Worm (Caenorhabditis elegans) whole organism, midembryonic: ENCODE measurements around the gene K09F6.11.
A peak's percentile ranks its signal among the peaks of the same experiment; 100 is the strongest.
"Not testable (repeated sequence)": the region's sequence is repeated elsewhere in the genome, so short reads cannot be mapped to it uniquely, and the experiment has no call there.

Experiments
- T22C8.4 ChIP-seq: fragments of 200-800 bp; sonication (Bioruptor generic); IDR thresholded peaks from 2 replicates; pipeline ENCODE4 v1.3.6; 2022; ENCODE audit warnings: missing genetic modification characterization, missing compliant biosample characterization
- cog-1 ChIP-seq: sonication (generic microtip); optimal IDR thresholded peaks from 2 replicates; lab custom pipeline; 2016; ENCODE audit warnings: missing genetic modification characterization, missing compliant biosample characterization
- flt-1 ChIP-seq: fragments of 200-800 bp; sonication (Bioruptor generic); IDR thresholded peaks from 2 replicates; pipeline ENCODE4 v1.3.6; 2022; ENCODE audit warnings: missing genetic modification characterization, missing compliant biosample characterization
- klf-2 ChIP-seq: fragments of 200-800 bp; sonication (Bioruptor generic); conservative IDR thresholded peaks from 2 replicates; pipeline ENCODE4 v1.3.6; 2022; ENCODE audit warnings: missing genetic modification reagents, missing genetic modification characterization, missing compliant biosample characterization
- med-1 ChIP-seq: sonication (generic microtip); optimal IDR thresholded peaks from 2 replicates; lab custom pipeline; 2017; ENCODE audit warnings: missing genetic modification characterization, mild to moderate bottlenecking, missing compliant biosample characterization, antibody characterized with exemption, missing genetic modification reagents; ENCODE audit not compliant: insufficient read depth
- ref-1 ChIP-seq: fragments of 200-800 bp; sonication (Bioruptor generic); conservative IDR thresholded peaks from 2 replicates; pipeline ENCODE4 v1.3.6; 2022; ENCODE audit warnings: missing genetic modification reagents, missing genetic modification characterization, missing compliant biosample characterization
- tab-1 ChIP-seq: fragments of 200-800 bp; sonication (Bioruptor generic); IDR thresholded peaks from 2 replicates; pipeline ENCODE4 v1.3.6; 2022; ENCODE audit warnings: missing genetic modification characterization, missing compliant biosample characterization
- ztf-23 ChIP-seq: fragments of 200-800 bp; sonication (Bioruptor generic); IDR thresholded peaks from 2 replicates; pipeline ENCODE4 v1.3.6; 2022; ENCODE audit warnings: missing genetic modification reagents, missing genetic modification characterization, missing compliant biosample characterization
- ztf-29 ChIP-seq: fragments of 200-800 bp; sonication (Bioruptor generic); IDR thresholded peaks from 2 replicates; pipeline ENCODE4 v1.3.6; 2022; ENCODE audit warnings: missing genetic modification reagents, missing genetic modification characterization, missing compliant biosample characterization

Gene K09F6.11

ce11 chrII:2279839-2280238, at the start of gene K09F6.11:
TSS of gene K09F6.11 (plus strand) at chrII:2280139.
- TF ChIP-seq ztf-23 (GFP tag; lab: Robert Waterston, UW) (no peak), med-1 (GFP tag; lab: Kevin White, UChicago) (no peak), ref-1 (GFP tag; lab: Robert Waterston, UW) (no peak), klf-2 (GFP tag; lab: Robert Waterston, UW) (no peak), ztf-29 (GFP tag; lab: Robert Waterston, UW) (no peak), cog-1 (tag; lab: Kevin White, UChicago) (no peak), flt-1 (GFP tag; lab: Robert Waterston, UW) (no peak), T22C8.4 (GFP tag; lab: Robert Waterston, UW) (no peak), tab-1 (GFP tag; lab: Robert Waterston, UW) (no peak)

DNA sequence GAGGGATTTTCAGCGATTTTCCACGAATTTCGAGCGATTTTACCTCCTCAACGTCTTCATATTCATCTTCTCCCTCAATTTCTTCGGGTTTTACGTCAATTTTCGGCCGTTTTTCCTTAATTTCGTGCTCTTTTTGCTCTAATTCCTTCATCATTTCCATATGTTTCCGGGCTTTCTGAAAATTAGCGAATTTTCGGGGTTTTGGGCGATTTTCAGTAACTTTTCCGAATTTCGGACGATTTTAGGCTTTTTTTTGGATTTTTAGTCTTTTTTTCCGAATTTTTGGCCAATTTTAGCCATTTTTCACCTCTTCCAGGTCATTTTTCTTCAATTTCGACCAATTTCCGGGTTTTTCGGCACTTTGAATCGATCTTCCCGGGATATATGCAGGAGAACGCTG, 49.6 kb upstream of the K09F6.11 start:
- TF ChIP-seq flt-1 (GFP tag; lab: Robert Waterston, UW) (no peak), med-1 (GFP tag; lab: Kevin White, UChicago) (no peak), ref-1 (GFP tag; lab: Robert Waterston, UW) (no peak), ztf-23 (GFP tag; lab: Robert Waterston, UW) (no peak), tab-1 (GFP tag; lab: Robert Waterston, UW) (no peak), ztf-29 (GFP tag; lab: Robert Waterston, UW) (no peak), T22C8.4 (GFP tag; lab: Robert Waterston, UW) (no peak), cog-1 (tag; lab: Kevin White, UChicago) (no peak), klf-2 (GFP tag; lab: Robert Waterston, UW) (no peak)

DNA sequence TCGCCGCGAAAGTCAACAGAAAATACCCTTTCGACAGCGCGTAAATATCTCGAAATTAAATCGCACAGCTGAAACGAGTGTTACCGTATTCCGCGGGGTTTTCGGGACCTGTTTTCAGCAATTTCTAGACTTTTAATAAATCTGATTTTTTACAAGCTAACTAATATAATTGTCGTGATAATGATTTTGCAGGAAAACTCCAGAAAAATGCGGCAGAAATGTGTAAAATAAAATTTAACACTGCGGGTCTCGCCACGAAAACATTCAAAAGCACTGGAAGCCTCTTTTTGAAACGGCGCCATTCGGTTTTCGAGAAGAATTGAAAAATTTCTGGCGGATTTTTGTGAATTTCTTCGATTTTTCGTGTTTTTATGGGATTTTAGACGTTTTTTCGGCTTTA, 47.5 kb upstream of the K09F6.11 start, which contains the start of gene F54A3.6:
Gene F54A3.6, minus strand, starts transcription at position 42 of the 400 bp plus-strand sequence.
- TF ChIP-seq ztf-23 (GFP tag; lab: Robert Waterston, UW): 0 out of 2 replicates have a peak, but pooled peaks have one; percentile 31

DNA sequence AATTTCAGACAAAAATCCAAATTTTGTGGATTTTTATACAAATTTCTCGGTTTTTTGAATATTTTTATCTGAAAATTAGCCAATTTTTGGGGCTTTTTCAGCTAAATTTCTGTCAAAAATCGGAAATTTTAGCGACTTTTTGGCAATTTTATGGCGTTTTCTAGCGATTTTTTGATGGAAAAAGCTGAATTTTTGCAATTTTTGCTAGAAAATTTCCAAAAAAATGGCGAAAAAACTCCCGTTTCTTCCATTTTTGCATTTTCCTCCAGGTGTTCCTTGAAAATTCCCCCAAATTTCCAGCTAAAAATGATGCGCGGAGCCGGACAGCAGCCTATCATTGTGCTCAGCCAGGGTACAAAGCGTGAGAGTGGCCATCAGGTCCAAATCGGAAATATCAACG, 46.7 kb upstream of the K09F6.11 start, which contains the start of gene cct-3:
Gene cct-3, plus strand, starts transcription at position 301 of the 400 bp plus-strand sequence.
- no peak for TF ChIP-seq klf-2 (GFP tag; lab: Robert Waterston, UW)
- TF ChIP-seq flt-1 (GFP tag; lab: Robert Waterston, UW): no peak
- no peak for TF ChIP-seq med-1 (GFP tag; lab: Kevin White, UChicago)
- TF ChIP-seq tab-1 (GFP tag; lab: Robert Waterston, UW): no peak
- TF ChIP-seq cog-1 (tag; lab: Kevin White, UChicago): no peak
- no peak for TF ChIP-seq ztf-29 (GFP tag; lab: Robert Waterston, UW)
- no peak for TF ChIP-seq T22C8.4 (GFP tag; lab: Robert Waterston, UW)
- TF ChIP-seq ztf-23 (GFP tag; lab: Robert Waterston, UW): no peak
- no peak for TF ChIP-seq ref-1 (GFP tag; lab: Robert Waterston, UW)

ce11 chrII:2236352-2236751, 43.6 kb upstream of the K09F6.11 start:
- TF ChIP-seq T22C8.4 (GFP tag; lab: Robert Waterston, UW): 0 out of 2 replicates have a peak, but pooled peaks have one; percentile 6
- no peak for TF ChIP-seq ztf-23 (GFP tag; lab: Robert Waterston, UW)
- no peak for TF ChIP-seq tab-1 (GFP tag; lab: Robert Waterston, UW)
- TF ChIP-seq klf-2 (GFP tag; lab: Robert Waterston, UW): no peak
- no peak for TF ChIP-seq cog-1 (tag; lab: Kevin White, UChicago)
- TF ChIP-seq med-1 (GFP tag; lab: Kevin White, UChicago): no peak
- TF ChIP-seq ztf-29 (GFP tag; lab: Robert Waterston, UW): no peak
- TF ChIP-seq ref-1 (GFP tag; lab: Robert Waterston, UW): no peak

DNA sequence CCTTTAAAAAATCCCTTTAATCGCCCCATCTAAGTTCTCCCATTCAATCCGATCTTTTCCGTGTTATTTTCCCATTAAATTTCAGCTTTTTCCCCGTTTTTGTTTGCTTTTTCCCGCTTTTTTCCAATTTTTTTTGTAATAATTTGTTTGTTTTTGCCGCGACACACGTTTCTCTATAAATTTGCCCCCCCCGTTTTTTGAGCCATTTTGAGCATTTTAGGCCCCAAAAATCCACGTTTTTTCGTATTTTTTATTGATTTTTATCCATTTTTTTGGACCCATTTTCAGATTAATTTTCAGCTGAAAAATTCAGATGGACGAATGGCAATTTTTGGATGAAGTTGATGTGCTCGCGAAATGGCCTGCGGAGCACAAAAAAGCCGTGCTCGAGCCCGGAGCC, 36.6 kb upstream of the K09F6.11 start, which contains the start of gene F54A3.2:
Gene F54A3.2, plus strand, starts transcription at position 301 of the 400 bp plus-strand sequence.
- TF ChIP-seq cog-1 (tag; lab: Kevin White, UChicago): no peak
- TF ChIP-seq tab-1 (GFP tag; lab: Robert Waterston, UW): no peak
- TF ChIP-seq ztf-29 (GFP tag; lab: Robert Waterston, UW): no peak
- no peak for TF ChIP-seq flt-1 (GFP tag; lab: Robert Waterston, UW)
- TF ChIP-seq ref-1 (GFP tag; lab: Robert Waterston, UW): no peak

DNA sequence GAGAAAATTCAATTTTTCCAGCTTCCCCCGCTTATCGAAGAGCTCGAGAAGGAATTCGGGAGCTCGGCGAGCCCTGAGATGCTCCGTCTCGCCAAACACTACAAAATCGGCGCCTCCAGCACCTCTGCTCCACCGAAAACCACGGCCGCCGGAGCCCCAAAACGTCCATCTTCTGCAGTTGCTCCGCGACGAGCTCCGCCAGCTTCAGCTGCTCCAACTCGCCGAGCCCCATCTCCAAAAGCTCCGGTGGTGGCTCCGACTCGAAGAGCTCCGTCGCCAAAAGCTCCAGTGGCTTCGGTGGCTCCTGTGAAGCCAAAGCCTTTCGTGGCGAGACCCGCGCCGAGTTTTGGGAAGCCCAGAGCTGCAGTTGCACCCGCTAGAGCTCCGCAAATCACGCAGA, 28.3 kb upstream of the K09F6.11 start:
- TF ChIP-seq T22C8.4 (GFP tag; lab: Robert Waterston, UW) (no peak), ref-1 (GFP tag; lab: Robert Waterston, UW) (peak; percentile 30; the same call in 1 of the 2 replicates)

- TF ChIP-seq med-1 (GFP tag; lab: Kevin White, UChicago) (no peak), ztf-29 (GFP tag; lab: Robert Waterston, UW) (no peak), flt-1 (GFP tag; lab: Robert Waterston, UW) (no peak), ztf-23 (GFP tag; lab: Robert Waterston, UW) (no peak), klf-2 (GFP tag; lab: Robert Waterston, UW) (no peak), T22C8.4 (GFP tag; lab: Robert Waterston, UW) (no peak), cog-1 (tag; lab: Kevin White, UChicago) (no peak), tab-1 (GFP tag; lab: Robert Waterston, UW) (no peak), ref-1 (GFP tag; lab: Robert Waterston, UW) (no peak)
Measured at ce11 chrII:2253676-2254075, 26.3 kb upstream of the K09F6.11 start.

- not testable (repeated sequence) for TF ChIP-seq ztf-29, ztf-23, ref-1 (GFP tag; lab: Robert Waterston, UW)
Measured at ce11 chrII:2254861-2255260, 25.1 kb upstream of the K09F6.11 start, which contains the start of gene K09F6.3. TSS of gene K09F6.3 (plus strand) at chrII:2255161.

DNA sequence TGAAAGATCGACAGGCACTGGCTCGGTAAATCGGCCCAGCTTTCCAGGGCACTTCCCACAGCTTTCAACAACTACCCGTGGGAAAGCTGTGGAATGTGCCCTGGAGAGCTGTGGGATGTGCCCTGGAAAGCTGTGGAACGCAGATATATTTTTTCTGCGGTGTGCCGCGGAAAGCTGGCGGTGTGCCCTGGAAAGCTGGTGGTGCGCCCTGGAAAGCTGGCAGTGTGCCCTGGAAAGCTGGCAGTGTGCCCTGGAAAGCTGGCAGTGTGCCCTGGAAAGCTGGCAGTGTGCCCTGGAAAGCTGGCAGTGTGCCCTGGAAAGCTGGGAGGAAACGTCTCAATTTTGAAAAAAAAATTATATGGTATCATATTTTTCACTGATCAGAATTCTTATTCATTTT, 6.2 kb upstream of the K09F6.11 start:
- TF ChIP-seq ref-1 (GFP tag; lab: Robert Waterston, UW): no peak
